Worm (Caenorhabditis elegans): Measurements from ENCODE around the gene fat-2.

The fat-2 gene

DNA sequence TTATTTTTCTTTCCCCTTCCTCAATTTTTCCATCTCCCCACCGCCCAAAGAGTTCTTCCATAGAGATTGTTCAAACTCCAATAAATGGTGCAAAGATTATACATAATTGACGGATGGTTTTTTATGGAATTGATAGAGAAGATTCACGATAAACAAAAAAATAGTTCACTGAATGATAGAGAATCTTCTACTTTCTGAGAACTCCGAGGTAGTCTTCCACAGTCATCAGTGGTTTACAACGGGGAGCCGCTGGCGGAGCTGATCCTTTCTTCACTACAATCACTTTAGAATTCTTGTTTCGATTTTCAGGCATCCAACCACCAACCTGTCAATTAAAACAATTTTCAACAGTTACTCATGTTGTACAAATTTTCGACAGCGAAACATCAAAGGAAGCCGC lies 32.3 kb downstream of the fat-2 start (continued):
- no peak for TF ChIP-seq efl-1 (GFP tag; optimal IDR thresholded peaks at IDR 0.05)
- no peak for TF ChIP-seq let-526 (GFP tag; IDR thresholded peaks at IDR 0.05)
- TF ChIP-seq somi-1 (GFP tag; optimal IDR thresholded peaks at IDR 0.05) = no peak
- TF ChIP-seq lin-35 (GFP tag; optimal IDR thresholded peaks at IDR 0.05) = no peak
- TF ChIP-seq ceh-100 (GFP tag; IDR thresholded peaks at IDR 0.05) = no peak
- TF ChIP-seq lin-54 (GFP tag; optimal IDR thresholded peaks at IDR 0.05) = no peak
- peak; percentile 15 for TF ChIP-seq F52B5.7 (tag; optimal IDR thresholded peaks at IDR 0.05)
- TF ChIP-seq Y56A3A.18 (GFP tag; IDR thresholded peaks at IDR 0.05) = no peak
- TF ChIP-seq egl-18 (GFP tag; IDR thresholded peaks at IDR 0.05) = no peak
- TF ChIP-seq K11D2.4 (GFP tag; IDR thresholded peaks at IDR 0.05) = no peak
- TF ChIP-seq nhr-179 (tag; optimal IDR thresholded peaks at IDR 0.05) = no peak
- no peak for TF ChIP-seq tbx-9 (tag; optimal IDR thresholded peaks at IDR 0.05; ENCODE audit: borderline replicate concordance)
- TF ChIP-seq F57A8.1 (GFP tag; optimal IDR thresholded peaks at IDR 0.05) = no peak
- TF ChIP-seq repo-1 (tag; optimal IDR thresholded peaks at IDR 0.05) = no peak
- TF ChIP-seq cebp-1 (GFP tag; IDR thresholded peaks at IDR 0.05) = no peak
- no peak for TF ChIP-seq cebp-1 (tag; optimal IDR thresholded peaks at IDR 0.05)
- 0 out of 2 replicates have a peak, but pooled peaks have one; percentile 57 for TF ChIP-seq madf-3 (GFP tag; IDR thresholded peaks at IDR 0.05)
- TF ChIP-seq zim-3 (tag; optimal IDR thresholded peaks at IDR 0.05) = no peak
- no peak for TF ChIP-seq mes-4 (tag; optimal IDR thresholded peaks at IDR 0.05)
- TF ChIP-seq ceh-91 (GFP tag; IDR thresholded peaks at IDR 0.05) = no peak
- TF ChIP-seq madf-6 (GFP tag; IDR thresholded peaks at IDR 0.05) = no peak; the same call in 1 of the 2 replicates
- no peak for TF ChIP-seq nhr-80 (tag; optimal IDR thresholded peaks at IDR 0.05)
- TF ChIP-seq lag-1 (GFP tag; IDR thresholded peaks at IDR 0.05) = no peak
- TF ChIP-seq attf-5 (GFP tag; optimal IDR thresholded peaks at IDR 0.05) = no peak
- peak; percentile 4 for TF ChIP-seq lsl-1 (GFP tag; optimal IDR thresholded peaks at IDR 0.05)
- no peak for TF ChIP-seq snpc-1.3 (tag; optimal IDR thresholded peaks at IDR 0.05; ENCODE audit: insufficient read depth)
- TF ChIP-seq ztf-3 (GFP tag; optimal IDR thresholded peaks at IDR 0.05) = no peak
- TF ChIP-seq nfya-1 (tag; optimal IDR thresholded peaks at IDR 0.05; ENCODE audit: borderline replicate concordance, insufficient read depth) = no peak
- no peak for TF ChIP-seq sea-2 (GFP tag; IDR thresholded peaks at IDR 0.05)
- no peak for TF ChIP-seq lir-1 (GFP tag; conservative IDR thresholded peaks at IDR 0.05)
- TF ChIP-seq hmg-1.2 (GFP tag; IDR thresholded peaks at IDR 0.05) = 0 out of 2 replicates have a peak, but pooled peaks have one; percentile 13
- TF ChIP-seq ceh-58 (GFP tag; IDR thresholded peaks at IDR 0.05) = 0 out of 2 replicates have a peak, but pooled peaks have one; percentile 30
- no peak for TF ChIP-seq B0019.2 (GFP tag; conservative IDR thresholded peaks at IDR 0.05)
- no peak for TF ChIP-seq tbp1 (GFP tag; optimal IDR thresholded peaks at IDR 0.05)
- TF ChIP-seq aptf-3 (GFP tag; IDR thresholded peaks at IDR 0.05) = no peak
- TF ChIP-seq chd-7 (tag; optimal IDR thresholded peaks at IDR 0.05) = no peak
- TF ChIP-seq lin-40 (tag; optimal IDR thresholded peaks at IDR 0.05) = no peak
- TF ChIP-seq F37B4.10 (GFP tag; IDR thresholded peaks at IDR 0.05) = no peak
- no peak for TF ChIP-seq T26A5.8 (tag; optimal IDR thresholded peaks at IDR 0.05)
- no peak for TF ChIP-seq xnd-1 (tag; optimal IDR thresholded peaks at IDR 0.05)
- no peak for TF ChIP-seq let-607 (tag; optimal IDR thresholded peaks at IDR 0.05)
- no peak for TF ChIP-seq hlh-12 (tag; optimal IDR thresholded peaks at IDR 0.05)
- peak; percentile 57; the same call in 1 of the 2 replicates for TF ChIP-seq B0336.3 (GFP tag; IDR thresholded peaks at IDR 0.05)
- no peak for TF ChIP-seq nfyb-1 (GFP tag; IDR thresholded peaks at IDR 0.05)
- no peak for TF ChIP-seq ztf-28 (GFP tag; IDR thresholded peaks at IDR 0.05)
- TF ChIP-seq athp-1 (tag; optimal IDR thresholded peaks at IDR 0.05) = no peak
- TF ChIP-seq hmg-20 (GFP tag; IDR thresholded peaks at IDR 0.05) = no peak
- TF ChIP-seq madf-10 (tag; optimal IDR thresholded peaks at IDR 0.05) = no peak
- no peak for TF ChIP-seq ztf-25 (GFP tag; IDR thresholded peaks at IDR 0.05)
- TF ChIP-seq ztf-22 (GFP tag; optimal IDR thresholded peaks at IDR 0.05) = no peak

Measured in whole organism, young adult.